Worm (Caenorhabditis elegans): ENCODE measurements around the gene C17G10.13.

Gene C17G10.13

DNA sequence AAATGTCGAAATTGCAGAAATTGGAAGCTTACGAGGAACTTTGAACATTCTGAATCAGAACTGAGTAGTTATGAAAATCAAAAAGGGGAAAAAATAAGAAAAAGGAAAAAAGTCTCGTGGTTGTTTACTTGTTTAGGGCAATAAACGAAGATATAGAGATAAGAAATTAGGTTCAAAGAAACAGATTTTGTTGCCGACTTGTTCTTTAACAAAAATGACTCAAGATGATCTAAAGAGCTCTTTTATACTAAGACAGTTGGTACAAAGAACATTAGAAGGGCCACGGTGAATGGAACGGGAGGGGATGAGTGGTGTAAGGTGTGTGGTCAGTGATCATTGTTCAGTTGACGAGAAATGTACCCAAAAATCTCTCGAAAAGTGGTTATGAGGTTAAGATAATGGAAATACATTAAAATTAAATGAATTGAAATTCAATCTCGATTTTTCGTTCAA lies 42.1 kb downstream of the C17G10.13 start, which contains the start of gene acdh-2:
acdh-2 (minus strand) TSS at position 51 of the 453 bp plus-strand sequence.
- TF ChIP-seq Y75B8A.6 (GFP tag; IDR thresholded peaks at IDR 0.05) = no peak
- peak; percentile 7 for TF ChIP-seq dve-1 (tag; optimal IDR thresholded peaks at IDR 0.05; ENCODE audit: insufficient read depth)
- no peak for TF ChIP-seq arid-1 (GFP tag; conservative IDR thresholded peaks at IDR 0.05)
- no peak for TF ChIP-seq aha-1 (tag)
- no peak for TF ChIP-seq dpl-1 (GFP tag; optimal IDR thresholded peaks at IDR 0.05)
- no peak for TF ChIP-seq snpc-1.2 (GFP tag; IDR thresholded peaks at IDR 0.05)
- no peak for TF ChIP-seq daf-16 (GFP tag; optimal IDR thresholded peaks at IDR 0.05)
- peak; percentile 2 for TF ChIP-seq daf-16 (tag; optimal IDR thresholded peaks at IDR 0.05)
- TF ChIP-seq unc-130 (GFP tag; optimal IDR thresholded peaks at IDR 0.05) = no peak

ce11 chrII:5544764-5545163 lies 44.8 kb downstream of the C17G10.13 start, which contains the start of gene ins-13:
ins-13 (minus strand) TSS chrII:5544864.
- TF ChIP-seq zip-2 (tag; optimal IDR thresholded peaks at IDR 0.05) (no peak), F26F4.8 (GFP tag; conservative IDR thresholded peaks at IDR 0.05) (no peak), jun-1 (tag; optimal IDR thresholded peaks at IDR 0.05) (no peak), dmd-9 (GFP tag; IDR thresholded peaks at IDR 0.05) (no peak), saeg-2 (GFP tag; IDR thresholded peaks at IDR 0.05) (no peak), dmd-6 (GFP tag; IDR thresholded peaks at IDR 0.05) (no peak), F37D6.2 (tag; optimal IDR thresholded peaks at IDR 0.05) (no peak), ceh-32 (tag; optimal IDR thresholded peaks at IDR 0.05; ENCODE audit: poor library complexity) (no peak), Y75B8A.6 (GFP tag; IDR thresholded peaks at IDR 0.05) (no peak)

DNA sequence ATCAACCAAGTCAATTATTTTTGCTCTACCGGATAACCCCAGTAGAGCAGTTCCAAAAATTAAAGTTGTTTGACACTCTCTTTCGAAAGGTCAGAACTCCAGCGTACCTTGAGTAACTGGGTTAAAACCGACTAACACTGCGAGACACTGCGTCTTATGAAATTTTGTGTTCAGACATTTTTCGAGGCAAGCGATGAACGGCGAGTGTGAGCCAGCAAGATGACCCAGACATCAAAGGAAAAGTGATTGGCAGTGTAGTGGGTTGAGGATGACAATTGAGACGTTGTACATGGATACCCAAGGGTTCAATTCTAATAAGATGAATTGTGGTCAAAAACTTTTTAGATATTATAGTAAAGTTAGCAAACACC lies 45.5 kb downstream of the C17G10.13 start:
- TF ChIP-seq hif-1 (tag; optimal IDR thresholded peaks at IDR 0.05) (peak in 1 of 2 experiments; percentile 34), Y48G9A.11 (GFP tag; IDR thresholded peaks at IDR 0.05) (no peak), nhr-48 (tag; optimal IDR thresholded peaks at IDR 0.05) (no peak), sdz-12 (GFP tag; optimal IDR thresholded peaks at IDR 0.05) (no peak), lir-3 (tag; optimal IDR thresholded peaks at IDR 0.05) (no peak), nhr-76 (tag; optimal IDR thresholded peaks at IDR 0.05) (no peak), nhr-25 (tag; optimal IDR thresholded peaks at IDR 0.05; ENCODE audit: borderline replicate concordance, insufficient read depth) (no peak), nhr-41 (GFP tag; IDR thresholded peaks at IDR 0.05) (peak; percentile 46; the same call in 1 of the 2 replicates), lin-1 (GFP tag; IDR thresholded peaks at IDR 0.05) (peak; percentile 59; the same call in 1 of the 2 replicates), dmd-8 (GFP tag; IDR thresholded peaks at IDR 0.05) (0 out of 2 replicates have a peak, but pooled peaks have one; percentile 4), madf-9 (GFP tag; conservative IDR thresholded peaks at IDR 0.05) (peak; percentile 63; the same call in 1 of the 2 replicates), nhr-42 (GFP tag; IDR thresholded peaks at IDR 0.05) (peak; percentile 86), daf-8 (GFP tag; IDR thresholded peaks at IDR 0.05) (no peak), ama-1 (optimal IDR thresholded peaks at IDR 0.05) (peak; percentile 99), mdt-29 (GFP tag; IDR thresholded peaks at IDR 0.05) (peak; percentile 97), zfp-2 (tag; optimal IDR thresholded peaks at IDR 0.05) (no peak), snpc-1.2 (GFP tag; IDR thresholded peaks at IDR 0.05) (no peak), mes-2 (tag; optimal IDR thresholded peaks at IDR 0.05; ENCODE audit: poor library complexity, severe bottlenecking) (peak; percentile 81), zip-11 (GFP tag; IDR thresholded peaks at IDR 0.05) (no peak), skn-1 (tag; optimal IDR thresholded peaks at IDR 0.05) (no peak), unc-130 (GFP tag; optimal IDR thresholded peaks at IDR 0.05) (no peak), tra-1 (GFP tag; IDR thresholded peaks at IDR 0.05) (no peak), daf-19 (GFP tag; conservative IDR thresholded peaks at IDR 0.05) (no peak), ztf-7 (tag; optimal IDR thresholded peaks at IDR 0.05) (no peak), dpl-1 (GFP tag; optimal IDR thresholded peaks at IDR 0.05) (peak; percentile 57), Y75B8A.6 (GFP tag; IDR thresholded peaks at IDR 0.05) (no peak), nhr-237 (tag; optimal IDR thresholded peaks at IDR 0.05) (no peak), nhr-10 (tag; optimal IDR thresholded peaks at IDR 0.05) (peak; percentile 72), egl-43 (GFP tag; IDR thresholded peaks at IDR 0.05) (peak; percentile 65; the same call in 1 of the 2 replicates), lin-39 (tag; optimal IDR thresholded peaks at IDR 0.05) (no peak), zip-2 (tag; optimal IDR thresholded peaks at IDR 0.05) (no peak), mdl-1 (tag; optimal IDR thresholded peaks at IDR 0.05) (peak in 1 of 2 experiments; percentile 45), fkh-10 (GFP tag; optimal IDR thresholded peaks at IDR 0.05) (no peak), daf-16 (GFP tag; optimal IDR thresholded peaks at IDR 0.05) (peak in 1 of 2 experiments; percentile 76), daf-16 (tag; optimal IDR thresholded peaks at IDR 0.05) (peak; percentile 81), lim-7 (GFP tag; IDR thresholded peaks at IDR 0.05) (no peak), madf-5 (GFP tag; IDR thresholded peaks at IDR 0.05) (no peak)

Measured in whole organism, L4 larva.